Worm (Caenorhabditis elegans): ENCODE data around the gene amph-1.

amph-1 gene

ce11 chrIV:9657753-9658152, 10.1 kb upstream of the amph-1 start, which contains the start of gene acc-1 (continued):
- no peak for TF ChIP-seq T07F8.4 (tag; optimal IDR thresholded peaks at IDR 0.05)
- TF ChIP-seq unc-130 (GFP tag; optimal IDR thresholded peaks at IDR 0.05) = no peak
- TF ChIP-seq hlh-26 (GFP tag; conservative IDR thresholded peaks at IDR 0.05) = no peak
- no peak for TF ChIP-seq ZK185.1 (tag; optimal IDR thresholded peaks at IDR 0.05; ENCODE audit: poor library complexity, severe bottlenecking)
- no peak for TF ChIP-seq tbx-9 (tag; optimal IDR thresholded peaks at IDR 0.05; ENCODE audit: borderline replicate concordance)
- TF ChIP-seq madf-8 (GFP tag; conservative IDR thresholded peaks at IDR 0.05) = no peak

DNA sequence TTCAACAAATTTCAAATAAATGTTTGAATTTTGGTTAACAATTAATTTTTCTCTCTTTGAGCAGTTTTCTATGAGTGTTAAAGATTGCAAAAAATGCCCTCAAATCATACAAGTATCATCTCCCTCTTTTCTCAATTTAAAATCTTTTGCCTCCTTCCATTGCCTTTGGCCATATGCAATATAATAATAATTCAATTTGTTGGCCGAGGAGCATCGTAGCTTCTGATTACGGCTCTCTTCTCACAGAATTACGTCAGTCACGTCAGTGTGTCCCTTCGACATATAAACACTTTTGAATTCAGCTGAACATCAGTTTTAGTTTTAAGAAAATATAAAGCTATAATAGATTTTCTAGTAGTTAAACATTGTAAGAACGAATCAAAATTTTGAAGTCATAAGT, 7.9 kb upstream of the amph-1 start:
- no peak for TF ChIP-seq sptf-2 (GFP tag; optimal IDR thresholded peaks at IDR 0.05)
- TF ChIP-seq unc-130 (GFP tag; optimal IDR thresholded peaks at IDR 0.05) = no peak
- no peak for TF ChIP-seq let-607 (tag; optimal IDR thresholded peaks at IDR 0.05)
- TF ChIP-seq mcd-1 (GFP tag; IDR thresholded peaks at IDR 0.05) = no peak
- TF ChIP-seq F22D6.2 (tag; optimal IDR thresholded peaks at IDR 0.05) = no peak
- no peak for TF ChIP-seq B0019.2 (GFP tag; conservative IDR thresholded peaks at IDR 0.05)
- no peak for TF ChIP-seq madf-3 (GFP tag; IDR thresholded peaks at IDR 0.05)
- no peak for TF ChIP-seq snpc-4 (GFP tag; optimal IDR thresholded peaks at IDR 0.05)
- no peak for TF ChIP-seq snpc-4 (tag; optimal IDR thresholded peaks at IDR 0.05)
- no peak for TF ChIP-seq F33H1.4 (GFP tag; IDR thresholded peaks at IDR 0.05)
- no peak for TF ChIP-seq D2030.7 (GFP tag; IDR thresholded peaks at IDR 0.05)
- TF ChIP-seq sdz-38 (tag; optimal IDR thresholded peaks at IDR 0.05) = no peak
- TF ChIP-seq Y53F4B.3 (GFP tag; IDR thresholded peaks at IDR 0.05) = no peak
- no peak for TF ChIP-seq dox-1 (GFP tag; IDR thresholded peaks at IDR 0.05)
- TF ChIP-seq lin-40 (tag; optimal IDR thresholded peaks at IDR 0.05) = no peak
- TF ChIP-seq ZK185.1 (tag; optimal IDR thresholded peaks at IDR 0.05; ENCODE audit: poor library complexity, severe bottlenecking) = no peak
- no peak for TF ChIP-seq lin-26 (GFP tag; IDR thresholded peaks at IDR 0.05)

ce11 chrIV:9654017-9654416, 6.3 kb upstream of the amph-1 start, which contains the start of gene F58G6.7:
TSS of gene F58G6.7 (plus strand) at chrIV:9654317.
- TF ChIP-seq Y56A3A.18 (GFP tag; IDR thresholded peaks at IDR 0.05) (no peak), lin-54 (GFP tag; optimal IDR thresholded peaks at IDR 0.05) (no peak), die-1 (tag; optimal IDR thresholded peaks at IDR 0.05) (no peak), madf-10 (tag; optimal IDR thresholded peaks at IDR 0.05) (no peak), nhr-120 (GFP tag; IDR thresholded peaks at IDR 0.05) (no peak), sea-2 (GFP tag; IDR thresholded peaks at IDR 0.05) (no peak), snpc-1.1 (tag; optimal IDR thresholded peaks at IDR 0.05; ENCODE audit: insufficient read depth) (no peak), cebp-2 (GFP tag; IDR thresholded peaks at IDR 0.05) (no peak), lin-40 (tag; optimal IDR thresholded peaks at IDR 0.05) (no peak), snpc-1.3 (tag; optimal IDR thresholded peaks at IDR 0.05; ENCODE audit: insufficient read depth) (no peak), hlh-26 (GFP tag; conservative IDR thresholded peaks at IDR 0.05) (no peak)

- TF ChIP-seq nhr-80 (tag; optimal IDR thresholded peaks at IDR 0.05) = peak; percentile 1
- TF ChIP-seq zim-3 (tag; optimal IDR thresholded peaks at IDR 0.05) = no peak
- TF ChIP-seq ztf-6 (GFP tag; IDR thresholded peaks at IDR 0.05) = no peak
Observed at ce11 chrIV:9653184-9653583, 5.5 kb upstream of the amph-1 start, which contains the start of gene F58G6.3. TSS of gene F58G6.3 (plus strand) at chrIV:9653535.

DNA sequence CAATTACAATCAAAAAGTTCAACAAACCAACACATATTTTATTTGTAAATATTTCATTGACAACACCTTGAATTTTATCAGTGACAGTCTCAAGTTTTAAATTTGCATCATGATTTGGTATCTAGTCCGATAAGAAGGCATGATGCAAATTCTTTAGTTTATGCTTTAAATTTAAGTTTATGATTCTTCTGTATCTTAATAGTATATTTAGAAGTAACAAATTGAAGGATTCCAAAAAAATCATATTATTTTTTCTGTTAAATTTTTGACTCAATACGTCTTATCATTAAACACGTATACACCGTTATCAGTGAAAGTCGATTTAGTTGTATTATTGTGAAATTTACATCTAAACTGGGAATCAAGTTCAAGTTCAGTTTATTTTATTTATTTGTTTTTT, 3.6 kb upstream of the amph-1 start, which contains the start of gene chca-1:
TSS of gene chca-1 (plus strand) at position 161 of the 400 bp plus-strand sequence.
- TF ChIP-seq nfyb-1 (GFP tag; IDR thresholded peaks at IDR 0.05) (no peak), madf-8 (GFP tag; conservative IDR thresholded peaks at IDR 0.05) (no peak), let-607 (tag; optimal IDR thresholded peaks at IDR 0.05) (peak in 1 of 2 experiments; percentile 55), nhr-80 (tag; optimal IDR thresholded peaks at IDR 0.05) (peak; percentile 93)

Data from whole organism, young adult.